Fruit fly (Drosophila melanogaster): ENCODE measurements around the gene Spn.

The Spn gene

dm6 chr3L:2571975-2572374 is 17.9 kb upstream of the Spn start (continued):
- TF ChIP-seq CG12942 (GFP tag; optimal IDR thresholded peaks at IDR 0.05): no peak
- peak; percentile 29; the same call in 1 of the 3 replicates for TF ChIP-seq sr (GFP tag; IDR thresholded peaks at IDR 0.05)
- no peak for TF ChIP-seq fd102C (GFP tag; optimal IDR thresholded peaks at IDR 0.05)
- peak; percentile 72 for TF ChIP-seq lab (GFP tag; optimal IDR thresholded peaks at IDR 0.05)
- no peak for TF ChIP-seq pan (optimal IDR thresholded peaks at IDR 0.05)
- TF ChIP-seq pan (GFP tag; optimal IDR thresholded peaks at IDR 0.05 in 1 of 2, IDR thresholded peaks at IDR 0.05 in 1 of 2): peak in 1 of 2 experiments; percentile 64
- TF ChIP-seq CG14710 (tag; optimal IDR thresholded peaks at IDR 0.05): no peak
- no peak for TF ChIP-seq CG6254 (GFP tag; optimal IDR thresholded peaks at IDR 0.05)
- TF ChIP-seq Trl (optimal IDR thresholded peaks at IDR 0.05): no peak
- TF ChIP-seq Trl (GFP tag; optimal IDR thresholded peaks at IDR 0.05): no peak
- no peak for TF ChIP-seq p53 (GFP tag; optimal IDR thresholded peaks at IDR 0.05)
- TF ChIP-seq Myb (GFP tag; optimal IDR thresholded peaks at IDR 0.05): no peak
- no peak for TF ChIP-seq CG3838 (GFP tag; optimal IDR thresholded peaks at IDR 0.05)
- peak; percentile 49 for TF ChIP-seq bab2 (GFP tag; optimal IDR thresholded peaks at IDR 0.05)
- no peak for TF ChIP-seq disco-r (GFP tag; optimal IDR thresholded peaks at IDR 0.05)
- TF ChIP-seq CG4282 (GFP tag; optimal IDR thresholded peaks at IDR 0.05): no peak
- TF ChIP-seq lov (optimal IDR thresholded peaks at IDR 0.05): no peak
- 0 out of 3 replicates have a peak, but pooled peaks have one; percentile 5 for TF ChIP-seq lov (GFP tag; IDR thresholded peaks at IDR 0.05)
- TF ChIP-seq CG13894 (tag; optimal IDR thresholded peaks at IDR 0.05): no peak
- TF ChIP-seq E2f1 (GFP tag; IDR thresholded peaks at IDR 0.05): peak; percentile 37; the same call in 1 of the 2 replicates
- TF ChIP-seq CG34422 (GFP tag; IDR thresholded peaks at IDR 0.05): 0 out of 3 replicates have a peak, but pooled peaks have one; percentile 19
- no peak for TF ChIP-seq CG17829 (tag; optimal IDR thresholded peaks at IDR 0.05)
- TF ChIP-seq corto (GFP tag; optimal IDR thresholded peaks at IDR 0.05): no peak
- TF ChIP-seq CG31224 (GFP tag; IDR thresholded peaks at IDR 0.05): 0 out of 2 replicates have a peak, but pooled peaks have one; percentile 30
- peak; percentile 11 for TF ChIP-seq CG1647 (GFP tag; optimal IDR thresholded peaks at IDR 0.05)
- TF ChIP-seq CG1529 (GFP tag; optimal IDR thresholded peaks at IDR 0.05): no peak
- TF ChIP-seq gcm2 (GFP tag; optimal IDR thresholded peaks at IDR 0.05): no peak
- TF ChIP-seq shn (GFP tag; optimal IDR thresholded peaks at IDR 0.05): no peak
- no peak for TF ChIP-seq CG11560 (tag; IDR thresholded peaks at IDR 0.05)
- TF ChIP-seq slp2 (GFP tag; optimal IDR thresholded peaks at IDR 0.05): no peak
- TF ChIP-seq Scr (GFP tag; IDR thresholded peaks at IDR 0.05; ENCODE audit: partially characterized antibody): no peak
- TF ChIP-seq CHES-1-like (GFP tag; optimal IDR thresholded peaks at IDR 0.05): no peak
- TF ChIP-seq gfzf (GFP tag; optimal IDR thresholded peaks at IDR 0.05): no peak
- TF ChIP-seq dmrt11E (tag; optimal IDR thresholded peaks at IDR 0.05): no peak
- TF ChIP-seq CG9932 (GFP tag; IDR thresholded peaks at IDR 0.05): 0 out of 2 replicates have a peak, but pooled peaks have one; percentile 37
- peak; percentile 56 for TF ChIP-seq Xrp1 (GFP tag; IDR thresholded peaks at IDR 0.05)
- no peak for TF ChIP-seq Bdp1 (GFP tag; optimal IDR thresholded peaks at IDR 0.05)
- TF ChIP-seq gce (GFP tag; IDR thresholded peaks at IDR 0.05): 0 out of 3 replicates have a peak, but pooled peaks have one; percentile 31
- no peak for TF ChIP-seq CG16813 (GFP tag; IDR thresholded peaks at IDR 0.05; ENCODE audit: partially characterized antibody)
- no peak for TF ChIP-seq Dref (GFP tag; IDR thresholded peaks at IDR 0.05)
- TF ChIP-seq GATAe (GFP tag; conservative IDR thresholded peaks at IDR 0.05): no peak
- TF ChIP-seq CkIIα-i1 (GFP tag; IDR thresholded peaks at IDR 0.05): no peak
- TF ChIP-seq CG2712 (tag; optimal IDR thresholded peaks at IDR 0.05): no peak
- TF ChIP-seq zfh2 (GFP tag; optimal IDR thresholded peaks at IDR 0.05): no peak
- 0 out of 2 replicates have a peak, but pooled peaks have one; percentile 41 for TF ChIP-seq NFAT (GFP tag; IDR thresholded peaks at IDR 0.05)
- no peak for TF ChIP-seq HLH4C (GFP tag; IDR thresholded peaks at IDR 0.05; ENCODE audit: partially characterized antibody)
- TF ChIP-seq CG8388 (GFP tag; optimal IDR thresholded peaks at IDR 0.05): no peak
- TF ChIP-seq CG2678 (tag; optimal IDR thresholded peaks at IDR 0.05): no peak
- TF ChIP-seq Hr3 (GFP tag; optimal IDR thresholded peaks at IDR 0.05): no peak
- TF ChIP-seq dmrt99B (tag; optimal IDR thresholded peaks at IDR 0.05): no peak
- TF ChIP-seq CG34224 (GFP tag; IDR thresholded peaks at IDR 0.05; ENCODE audit: partially characterized antibody): no peak
- no peak for TF ChIP-seq otp (GFP tag; IDR thresholded peaks at IDR 0.05)
